Worm (Caenorhabditis elegans) whole organism, mixed stage, embryonic: ENCODE measurements around the gene K06A4.10.

Experiments used
- M03D4.4 ChIP-seq: sonication (generic microtip); optimal IDR thresholded peaks from 2 replicates; lab custom pipeline; 2017; ENCODE audit warnings: mild to moderate bottlenecking, missing genetic modification characterization, missing compliant biosample characterization
- bed-3 ChIP-seq: fragments of 200-800 bp; sonication (Bioruptor generic); optimal IDR thresholded peaks from 3 replicates; lab custom pipeline; 2018; ENCODE audit warnings: mild to moderate bottlenecking, missing genetic modification characterization, moderate library complexity, missing compliant biosample characterization
- blmp-1 ChIP-seq: fragments of 150-350 bp; optimal IDR thresholded peaks from 2 replicates; lab custom pipeline; 2014; ENCODE audit warnings: missing biosample characterization, missing genetic modification characterization
- ceh-39 ChIP-seq: fragments of 150-350 bp; optimal IDR thresholded peaks from 2 replicates; lab custom pipeline; 2014; ENCODE audit warnings: missing biosample characterization, missing genetic modification characterization
- ceh-43 ChIP-seq: fragments of 200-800 bp; sonication (Bioruptor generic); optimal IDR thresholded peaks from 2 replicates; lab custom pipeline; 2018; ENCODE audit warnings: mild to moderate bottlenecking, missing genetic modification characterization, moderate library complexity, missing compliant biosample characterization
- ceh-83 ChIP-seq: fragments of 200-800 bp; sonication (Bioruptor generic); optimal IDR thresholded peaks from 2 replicates; lab custom pipeline; 2018; ENCODE audit warnings: mild to moderate bottlenecking, missing genetic modification characterization, missing compliant biosample characterization
- cnd-1 ChIP-seq: fragments of 200-800 bp; sonication (Bioruptor generic); optimal IDR thresholded peaks from 2 replicates; lab custom pipeline; 2018; ENCODE audit warnings: mild to moderate bottlenecking, missing genetic modification characterization, missing compliant biosample characterization
- drap-1 ChIP-seq: fragments of 200-800 bp; sonication (Bioruptor generic); optimal IDR thresholded peaks from 3 replicates; lab custom pipeline; 2018; ENCODE audit warnings: mild to moderate bottlenecking, missing genetic modification characterization, missing compliant biosample characterization
- elt-1 ChIP-seq: sonication (generic microtip); optimal IDR thresholded peaks from 2 replicates; lab custom pipeline; 2017; ENCODE audit warnings: missing genetic modification characterization, mild to moderate bottlenecking, missing compliant biosample characterization, antibody characterized with exemption, moderate library complexity, borderline replicate concordance; ENCODE audit not compliant: insufficient read depth
- elt-3 ChIP-seq: fragments of 150-350 bp; optimal IDR thresholded peaks from 2 replicates; lab custom pipeline; 2014; ENCODE audit warnings: missing biosample characterization, missing genetic modification characterization
- flh-1 ChIP-seq: fragments of 200-800 bp; sonication (Bioruptor generic); optimal IDR thresholded peaks from 2 replicates; lab custom pipeline; 2018; ENCODE audit warnings: mild to moderate bottlenecking, missing genetic modification characterization, moderate library complexity, missing compliant biosample characterization
- ham-2 ChIP-seq: fragments of 200-800 bp; sonication (Bioruptor generic); optimal IDR thresholded peaks from 2 replicates; lab custom pipeline; 2018; ENCODE audit warnings: mild to moderate bottlenecking, missing genetic modification characterization, missing compliant biosample characterization
- hlh-1 ChIP-seq: fragments of 150-350 bp; optimal IDR thresholded peaks from 2 replicates; lab custom pipeline; 2014; ENCODE audit warnings: missing biosample characterization, missing genetic modification reagents, missing genetic modification characterization
- lin-13 ChIP-seq: fragments of 150-350 bp; optimal IDR thresholded peaks from 2 replicates; lab custom pipeline; 2014; ENCODE audit warnings: missing biosample characterization, missing genetic modification characterization
- lin-32 ChIP-seq: fragments of 200-800 bp; sonication (Bioruptor generic); optimal IDR thresholded peaks from 2 replicates; lab custom pipeline; 2018; ENCODE audit warnings: mild to moderate bottlenecking, missing genetic modification characterization, missing compliant biosample characterization
- lsy-2 ChIP-seq: fragments of 150-350 bp; optimal IDR thresholded peaks from 2 replicates; lab custom pipeline; 2014; ENCODE audit warnings: missing biosample characterization, missing genetic modification characterization
- mab-5 ChIP-seq: fragments of 150-350 bp; optimal IDR thresholded peaks from 2 replicates; lab custom pipeline; 2014; ENCODE audit warnings: missing biosample characterization, missing genetic modification characterization
- mls-2 ChIP-seq: sonication (generic microtip); optimal IDR thresholded peaks from 2 replicates; lab custom pipeline; 2016; ENCODE audit warnings: mild to moderate bottlenecking, missing genetic modification characterization, moderate library complexity, missing compliant biosample characterization
- nhr-237 ChIP-seq: fragments of 150-350 bp; optimal IDR thresholded peaks from 2 replicates; lab custom pipeline; 2014; ENCODE audit warnings: missing biosample characterization, missing genetic modification characterization
- nhr-28 ChIP-seq: fragments of 150-350 bp; optimal IDR thresholded peaks from 2 replicates; lab custom pipeline; 2014; ENCODE audit warnings: missing biosample characterization, missing genetic modification characterization
- nhr-76 ChIP-seq: sonication (generic microtip); optimal IDR thresholded peaks from 2 replicates; lab custom pipeline; 2017; ENCODE audit warnings: missing biosample characterization, missing genetic modification characterization
- pha-4 ChIP-seq: fragments of 150-350 bp; optimal IDR thresholded peaks from 2 replicates; lab custom pipeline; 2018; ENCODE audit warnings: missing biosample characterization, missing genetic modification reagents, missing genetic modification characterization
- sem-2 ChIP-seq: fragments of 200-800 bp; sonication (Bioruptor generic); optimal IDR thresholded peaks from 2 replicates; lab custom pipeline; 2018; ENCODE audit warnings: mild to moderate bottlenecking, missing genetic modification characterization, missing compliant biosample characterization
- snpc-4 ChIP-seq: fragments of 150-350 bp; optimal IDR thresholded peaks from 2 replicates; lab custom pipeline; 2014; ENCODE audit warnings: missing biosample characterization, missing genetic modification characterization
- sptf-1 ChIP-seq: sonication (generic microtip); optimal IDR thresholded peaks from 2 replicates; lab custom pipeline; 2017; ENCODE audit warnings: mild to moderate bottlenecking, missing genetic modification characterization, moderate library complexity, missing compliant biosample characterization
- unc-120 ChIP-seq: sonication (generic microtip); optimal IDR thresholded peaks from 2 replicates; lab custom pipeline; 2017; ENCODE audit warnings: missing genetic modification characterization, missing compliant biosample characterization; ENCODE audit not compliant: poor library complexity, severe bottlenecking
- unc-39 ChIP-seq: fragments of 150-350 bp; optimal IDR thresholded peaks from 2 replicates; lab custom pipeline; 2014; ENCODE audit warnings: missing biosample characterization, missing genetic modification characterization
- unc-62 ChIP-seq: fragments of 150-350 bp; optimal IDR thresholded peaks from 2 replicates; lab custom pipeline; 2014; ENCODE audit warnings: missing biosample characterization, missing genetic modification reagents, missing genetic modification characterization
- zip-8 ChIP-seq: fragments of 150-350 bp; optimal IDR thresholded peaks from 2 replicates; lab custom pipeline; 2014; ENCODE audit warnings: missing biosample characterization, missing genetic modification characterization
- ztf-11 ChIP-seq: fragments of 150-350 bp; optimal IDR thresholded peaks from 2 replicates; lab custom pipeline; 2014; ENCODE audit warnings: missing biosample characterization, missing genetic modification characterization

K06A4.10 gene

ce11 chrV:9483738-9484256, 5.8 kb downstream of the K06A4.10 start, which contains the start of gene K06A4.2:
K06A4.2 (plus strand) TSS chrV:9484206.
- TF ChIP-seq unc-120 (tag; lab: Kevin White, UChicago) (no peak), nhr-76 (tag; lab: Kevin White, UChicago) (no peak), elt-3 (tag; lab: Kevin White, UChicago) (no peak), nhr-237 (tag; lab: Kevin White, UChicago) (no peak), zip-8 (no peak), ceh-83 (GFP tag; lab: Kevin White, UChicago) (no peak)

ce11 chrV:9480566-9480965, 9.0 kb downstream of the K06A4.10 start, which contains the start of gene K06A4.6:
K06A4.6 (minus strand) TSS chrV:9480666.
- TF ChIP-seq lin-32 = no peak
- TF ChIP-seq ztf-11 = no peak
- no peak for TF ChIP-seq lin-13 (tag; lab: Kevin White, UChicago)
- TF ChIP-seq mab-5 (tag; lab: Kevin White, UChicago) = no peak
- TF ChIP-seq snpc-4 (tag; lab: Kevin White, UChicago) = no peak
- no peak for TF ChIP-seq elt-1 (tag; lab: Kevin White, UChicago)
- TF ChIP-seq nhr-237 (tag; lab: Kevin White, UChicago) = no peak
- TF ChIP-seq ceh-83 (GFP tag; lab: Kevin White, UChicago) = no peak
- no peak for TF ChIP-seq flh-1 (GFP tag; lab: Kevin White, UChicago)

- TF ChIP-seq bed-3 (GFP tag; lab: Kevin White, UChicago) (no peak), hlh-1 (tag; lab: Kevin White, UChicago) (no peak), unc-39 (no peak), zip-8 (no peak), drap-1 (GFP tag; lab: Kevin White, UChicago) (no peak), unc-120 (tag; lab: Kevin White, UChicago) (no peak), elt-3 (tag; lab: Kevin White, UChicago) (no peak), unc-62 (GFP tag; lab: Kevin White, UChicago) (no peak)
Measured at ce11 chrV:9477863-9478262, 11.7 kb downstream of the K06A4.10 start, which contains the start of gene nas-3. nas-3 (plus strand) TSS chrV:9478163.

ce11 chrV:9473924-9474323, 15.7 kb downstream of the K06A4.10 start:
- no peak for TF ChIP-seq ceh-39
- no peak for TF ChIP-seq lsy-2 (tag; lab: Kevin White, UChicago)
- no peak for TF ChIP-seq lin-13 (tag; lab: Kevin White, UChicago)
- no peak for TF ChIP-seq mls-2
- TF ChIP-seq nhr-28 (tag; lab: Kevin White, UChicago) = no peak
- no peak for TF ChIP-seq ztf-11
- no peak for TF ChIP-seq ham-2
- TF ChIP-seq blmp-1 (tag; lab: Kevin White, UChicago) = no peak
- no peak for TF ChIP-seq M03D4.4 (tag; lab: Kevin White, UChicago)
- no peak for TF ChIP-seq hlh-1 (tag; lab: Kevin White, UChicago)
- TF ChIP-seq elt-3 (tag; lab: Kevin White, UChicago) = no peak
- no peak for TF ChIP-seq sem-2 (GFP tag; lab: Kevin White, UChicago)

ce11 chrV:9471675-9472074, 17.9 kb downstream of the K06A4.10 start, which contains the start of gene flp-6:
flp-6 (plus strand) TSS chrV:9471975.
- TF ChIP-seq snpc-4 (tag; lab: Kevin White, UChicago) (no peak), elt-1 (tag; lab: Kevin White, UChicago) (no peak), unc-120 (tag; lab: Kevin White, UChicago) (no peak)

- TF ChIP-seq ceh-39 (no peak), lsy-2 (tag; lab: Kevin White, UChicago) (no peak), sem-2 (GFP tag; lab: Kevin White, UChicago) (no peak), mab-5 (tag; lab: Kevin White, UChicago) (no peak), unc-62 (GFP tag; lab: Kevin White, UChicago) (no peak), flh-1 (GFP tag; lab: Kevin White, UChicago) (no peak), ceh-43 (GFP tag; lab: Kevin White, UChicago) (no peak), nhr-28 (tag; lab: Kevin White, UChicago) (no peak), lin-13 (tag; lab: Kevin White, UChicago) (no peak), cnd-1 (tag; lab: Kevin White, UChicago) (no peak), unc-39 (no peak), nhr-76 (tag; lab: Kevin White, UChicago) (no peak), elt-3 (tag; lab: Kevin White, UChicago) (no peak), lin-32 (no peak), snpc-4 (tag; lab: Kevin White, UChicago) (no peak), sptf-1 (no peak), pha-4 (tag; lab: Kevin White, UChicago) (no peak), drap-1 (GFP tag; lab: Kevin White, UChicago) (no peak)
Measured at ce11 chrV:9465529-9465928, 24.1 kb downstream of the K06A4.10 start.
